Worm (Caenorhabditis elegans): ENCODE data around the gene zipt-7.1.

- TF ChIP-seq elt-3 (tag; optimal IDR thresholded peaks at IDR 0.05) = no peak
- TF ChIP-seq mep-1 (tag; optimal IDR thresholded peaks at IDR 0.05) = no peak
- no peak for TF ChIP-seq mab-5 (tag; optimal IDR thresholded peaks at IDR 0.05)
- no peak for TF ChIP-seq unc-62 (GFP tag; optimal IDR thresholded peaks at IDR 0.05)
- TF ChIP-seq mls-2 (tag; optimal IDR thresholded peaks at IDR 0.05) = no peak
- no peak for TF ChIP-seq blmp-1 (tag; optimal IDR thresholded peaks at IDR 0.05)
- no peak for TF ChIP-seq pha-4 (tag; optimal IDR thresholded peaks at IDR 0.05)
- no peak for TF ChIP-seq lin-13 (tag; optimal IDR thresholded peaks at IDR 0.05)
Observed at ce11 chrIV:17255001-17255400, 32.9 kb downstream of the zipt-7.1 start, which contains the start of gene gtf-2E1.
